Worm (Caenorhabditis elegans) whole organism, midembryonic: Measurements from ENCODE around the gene ZK616.61.

ENCODE experiments used
- T22C8.4 ChIP-seq: fragments of 200-800 bp; sonication (Bioruptor generic); IDR thresholded peaks from 2 replicates; pipeline ENCODE4 v1.3.6; 2022; ENCODE audit warnings: missing genetic modification characterization, missing compliant biosample characterization
- cog-1 ChIP-seq: sonication (generic microtip); optimal IDR thresholded peaks from 2 replicates; lab custom pipeline; 2016; ENCODE audit warnings: missing genetic modification characterization, missing compliant biosample characterization
- flt-1 ChIP-seq: fragments of 200-800 bp; sonication (Bioruptor generic); IDR thresholded peaks from 2 replicates; pipeline ENCODE4 v1.3.6; 2022; ENCODE audit warnings: missing genetic modification characterization, missing compliant biosample characterization
- med-1 ChIP-seq: sonication (generic microtip); optimal IDR thresholded peaks from 2 replicates; lab custom pipeline; 2017; ENCODE audit warnings: missing genetic modification characterization, mild to moderate bottlenecking, missing compliant biosample characterization, antibody characterized with exemption, missing genetic modification reagents; ENCODE audit not compliant: insufficient read depth
- tab-1 ChIP-seq: fragments of 200-800 bp; sonication (Bioruptor generic); IDR thresholded peaks from 2 replicates; pipeline ENCODE4 v1.3.6; 2022; ENCODE audit warnings: missing genetic modification characterization, missing compliant biosample characterization
- ztf-29 ChIP-seq: fragments of 200-800 bp; sonication (Bioruptor generic); IDR thresholded peaks from 2 replicates; pipeline ENCODE4 v1.3.6; 2022; ENCODE audit warnings: missing genetic modification reagents, missing genetic modification characterization, missing compliant biosample characterization

DNA sequence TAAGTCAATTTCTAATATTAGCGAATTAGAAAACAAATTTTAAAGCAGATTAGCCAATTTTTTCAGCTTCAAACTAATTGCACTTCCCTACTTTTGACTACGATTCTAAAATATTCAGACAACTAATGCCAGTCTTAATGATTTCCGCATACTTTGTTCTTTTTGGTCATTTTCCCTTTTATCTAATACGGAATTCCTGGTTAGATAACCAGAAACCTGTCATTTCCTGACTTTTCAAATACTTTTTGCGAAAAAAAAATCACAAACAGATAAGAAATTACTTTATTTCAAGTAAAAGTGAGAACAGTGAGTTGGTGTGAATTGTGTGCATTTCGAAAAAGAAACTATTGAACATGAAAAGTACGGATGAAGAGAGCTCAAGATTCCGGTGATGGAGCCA is 25.3 kb upstream of the ZK616.61 start:
- TF ChIP-seq ztf-29 (GFP tag; lab: Robert Waterston, UW) (no peak), cog-1 (tag; lab: Kevin White, UChicago) (no peak), T22C8.4 (GFP tag; lab: Robert Waterston, UW) (no peak), tab-1 (GFP tag; lab: Robert Waterston, UW) (no peak), flt-1 (no peak), med-1 (no peak)
